Fruit fly (Drosophila melanogaster): ENCODE data around the gene AhcyL1.

AhcyL1 gene

dm6 chr3L:2802085-2802484 is 30.0 kb upstream of the AhcyL1 start (continued):
- TF ChIP-seq CG4318 (GFP tag; optimal IDR thresholded peaks at IDR 0.05) (peak; percentile 81), CG8119 (GFP tag; IDR thresholded peaks at IDR 0.05) (peak; percentile 90), Blimp-1 (GFP tag; optimal IDR thresholded peaks at IDR 0.05) (no peak), CG3919 (GFP tag; optimal IDR thresholded peaks at IDR 0.05) (peak; percentile 77), CG11902 (GFP tag; optimal IDR thresholded peaks at IDR 0.05) (peak; percentile 35), CG32006 (GFP tag; optimal IDR thresholded peaks at IDR 0.05) (peak; percentile 94), Smox (GFP tag; optimal IDR thresholded peaks at IDR 0.05) (peak; percentile 59), lz (GFP tag; optimal IDR thresholded peaks at IDR 0.05) (peak; percentile 54), cyc (GFP tag; optimal IDR thresholded peaks at IDR 0.05) (peak; percentile 62), Gug (GFP tag; IDR thresholded peaks at IDR 0.05) (peak; percentile 80), fkh (GFP tag; optimal IDR thresholded peaks at IDR 0.05) (no peak), eg (GFP tag; IDR thresholded peaks at IDR 0.05) (peak; percentile 90)

DNA sequence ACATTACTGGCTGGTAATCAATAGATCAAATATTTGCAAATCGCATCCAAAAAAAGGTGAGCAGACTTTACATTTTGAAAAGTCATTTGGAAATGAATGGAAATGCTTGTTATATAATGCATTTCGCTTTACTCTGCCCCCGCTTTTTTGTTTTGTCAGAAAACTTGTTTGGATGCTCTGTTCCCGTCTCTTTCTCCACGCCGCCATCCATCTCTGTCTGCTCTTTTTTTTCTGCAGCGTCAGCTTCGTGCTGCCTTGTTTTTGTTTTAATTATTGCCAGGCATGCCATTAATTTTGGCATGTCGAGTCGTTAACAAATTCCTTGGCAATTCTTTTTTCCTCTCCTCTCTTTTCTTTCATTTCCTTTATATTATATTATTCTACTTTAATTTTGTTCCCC is 29.3 kb upstream of the AhcyL1 start:
- peak; percentile 66 for TF ChIP-seq Eip78C (GFP tag)
- no peak for TF ChIP-seq Smox (GFP tag; optimal IDR thresholded peaks at IDR 0.05)
- no peak for TF ChIP-seq spab (GFP tag; optimal IDR thresholded peaks at IDR 0.05)
- TF ChIP-seq Sox102F (GFP tag; optimal IDR thresholded peaks at IDR 0.05) = peak; percentile 17
- no peak for TF ChIP-seq CG11762 (GFP tag; optimal IDR thresholded peaks at IDR 0.05; ENCODE audit: insufficient read depth)
- TF ChIP-seq Lpt (GFP tag; optimal IDR thresholded peaks at IDR 0.05) = no peak
- no peak for TF ChIP-seq Hr4 (GFP tag; optimal IDR thresholded peaks at IDR 0.05)
- peak; percentile 67 for TF ChIP-seq vri (GFP tag; optimal IDR thresholded peaks at IDR 0.05)
- TF ChIP-seq CG4318 (GFP tag; optimal IDR thresholded peaks at IDR 0.05) = no peak
- no peak for TF ChIP-seq Sox14 (GFP tag; optimal IDR thresholded peaks at IDR 0.05)
- TF ChIP-seq CG6792 (GFP tag; optimal IDR thresholded peaks at IDR 0.05) = no peak
- TF ChIP-seq CG34406 (GFP tag; optimal IDR thresholded peaks at IDR 0.05) = no peak
- peak; percentile 38 for TF ChIP-seq svp (GFP tag)
- TF ChIP-seq lz (GFP tag; optimal IDR thresholded peaks at IDR 0.05) = no peak
- TF ChIP-seq Eip75B (GFP tag; optimal IDR thresholded peaks at IDR 0.05) = no peak
- no peak for TF ChIP-seq CG6276 (GFP tag; optimal IDR thresholded peaks at IDR 0.05)
- TF ChIP-seq fd59A (GFP tag; optimal IDR thresholded peaks at IDR 0.05) = no peak
- no peak for TF ChIP-seq CG8632 (GFP tag; optimal IDR thresholded peaks at IDR 0.05)
- no peak for TF ChIP-seq CG1621 (tag; optimal IDR thresholded peaks at IDR 0.05)
- TF ChIP-seq OdsH (GFP tag; optimal IDR thresholded peaks at IDR 0.05) = no peak
- no peak for TF ChIP-seq eg (GFP tag; IDR thresholded peaks at IDR 0.05)
- TF ChIP-seq ss (GFP tag; optimal IDR thresholded peaks at IDR 0.05) = peak in 1 of 2 experiments; percentile 78
- TF ChIP-seq Eip93F (GFP tag; optimal IDR thresholded peaks at IDR 0.05) = no peak
- TF ChIP-seq CG8319 (GFP tag; optimal IDR thresholded peaks at IDR 0.05) = no peak
- TF ChIP-seq CG10669 (GFP tag; optimal IDR thresholded peaks at IDR 0.05) = no peak
- peak; percentile 48; the same call in 1 of the 3 replicates for TF ChIP-seq CG6163 (GFP tag; IDR thresholded peaks at IDR 0.05)
- no peak for TF ChIP-seq topi (GFP tag; optimal IDR thresholded peaks at IDR 0.05)
- no peak for TF ChIP-seq dsx (GFP tag; optimal IDR thresholded peaks at IDR 0.05; ENCODE audit: poor library complexity, severe bottlenecking)
- no peak for TF ChIP-seq CG10631 (GFP tag; optimal IDR thresholded peaks at IDR 0.05)
- no peak for TF ChIP-seq Ets21C (GFP tag; optimal IDR thresholded peaks at IDR 0.05)
- no peak for TF ChIP-seq CG15336 (GFP tag; IDR thresholded peaks at IDR 0.05)
- no peak for TF ChIP-seq dac (GFP tag; optimal IDR thresholded peaks at IDR 0.05)
- TF ChIP-seq Blimp-1 (GFP tag; optimal IDR thresholded peaks at IDR 0.05) = no peak

dm6 chr3L:2800329-2800728 is 28.2 kb upstream of the AhcyL1 start:
- TF ChIP-seq CG1621 (tag; optimal IDR thresholded peaks at IDR 0.05) (peak; percentile 45), Gug (GFP tag; IDR thresholded peaks at IDR 0.05) (peak; percentile 50; the same call in 1 of the 2 replicates), CG7368 (GFP tag; optimal IDR thresholded peaks at IDR 0.05) (peak; percentile 36), Blimp-1 (GFP tag; optimal IDR thresholded peaks at IDR 0.05) (no peak), svp (GFP tag) (peak; percentile 42), CG6854 (GFP tag; optimal IDR thresholded peaks at IDR 0.05) (no peak), fkh (GFP tag; optimal IDR thresholded peaks at IDR 0.05) (no peak), cyc (GFP tag; optimal IDR thresholded peaks at IDR 0.05) (peak; percentile 37), CG11294 (GFP tag; IDR thresholded peaks at IDR 0.05) (0 out of 2 replicates have a peak, but pooled peaks have one; percentile 40), Hr39 (GFP tag; optimal IDR thresholded peaks at IDR 0.05) (peak; percentile 42), CG3919 (GFP tag; optimal IDR thresholded peaks at IDR 0.05) (peak; percentile 66), fd85E (GFP tag; optimal IDR thresholded peaks at IDR 0.05) (no peak), CG32006 (GFP tag; optimal IDR thresholded peaks at IDR 0.05) (peak; percentile 60), Sox15 (GFP tag; optimal IDR thresholded peaks at IDR 0.05) (no peak), CG11762 (GFP tag; optimal IDR thresholded peaks at IDR 0.05; ENCODE audit: insufficient read depth) (no peak), vri (GFP tag; optimal IDR thresholded peaks at IDR 0.05) (peak; percentile 29), CG31627 (GFP tag; optimal IDR thresholded peaks at IDR 0.05) (peak; percentile 48), ss (GFP tag; optimal IDR thresholded peaks at IDR 0.05) (peak; percentile 3 to 50), CG8319 (GFP tag; optimal IDR thresholded peaks at IDR 0.05) (no peak), CG4318 (GFP tag; optimal IDR thresholded peaks at IDR 0.05) (peak; percentile 35), CG6276 (GFP tag; optimal IDR thresholded peaks at IDR 0.05) (peak; percentile 37), Ets96B (tag; optimal IDR thresholded peaks at IDR 0.05) (peak; percentile 65)

Measured in whole organism, prepupa.